Worm (Caenorhabditis elegans) whole organism, young adult: ENCODE measurements around the gene apb-1.

Experiments used
- ama-1 ChIP-seq, 3 experiments: fragments of 150-350 bp in 1 of 3; sonication (generic microtip) in 2 of 3; optimal IDR thresholded peaks; 2 replicates each; lab custom pipeline; 2014 to 2018; ENCODE audit warnings: missing biosample characterization in 2 of 3, missing genetic modification characterization in 2 of 3, missing genetic modification reagents in 2 of 3
- ceh-27 ChIP-seq: fragments of 200-800 bp; sonication (Bioruptor generic); optimal IDR thresholded peaks from 2 replicates; lab custom pipeline; 2018; ENCODE audit warnings: mild to moderate bottlenecking, missing genetic modification characterization, moderate library complexity, missing compliant biosample characterization
- dpl-1 ChIP-seq: fragments of 150-350 bp; optimal IDR thresholded peaks from 2 replicates; lab custom pipeline; 2014; ENCODE audit warnings: missing biosample characterization, missing genetic modification reagents, missing genetic modification characterization
- egl-44 ChIP-seq: fragments of 200-800 bp; sonication (Bioruptor generic); IDR thresholded peaks from 2 replicates; pipeline ENCODE4 v1.3.6; 2022; ENCODE audit warnings: missing genetic modification reagents, missing genetic modification characterization, missing compliant biosample characterization
- hmg-1.2 ChIP-seq: fragments of 200-800 bp; sonication (Bioruptor generic); IDR thresholded peaks from 2 replicates; pipeline ENCODE4 v1.3.6; 2022; ENCODE audit warnings: missing genetic modification reagents, missing genetic modification characterization, missing compliant biosample characterization
- lir-1 ChIP-seq: fragments of 200-800 bp; sonication (Bioruptor generic); conservative IDR thresholded peaks from 2 replicates; pipeline ENCODE4 v1.3.6; 2022; ENCODE audit warnings: missing genetic modification reagents, missing genetic modification characterization, missing compliant biosample characterization
- madf-6 ChIP-seq: fragments of 200-800 bp; sonication (Bioruptor generic); IDR thresholded peaks from 2 replicates; pipeline ENCODE4 v1.3.6; 2022; ENCODE audit warnings: missing genetic modification reagents, missing genetic modification characterization, missing compliant biosample characterization
- nfya-1 ChIP-seq: sonication (generic microtip); optimal IDR thresholded peaks from 2 replicates; lab custom pipeline; 2017; ENCODE audit warnings: antibody characterized with exemption, missing compliant biosample characterization, missing genetic modification characterization, borderline replicate concordance; ENCODE audit not compliant: insufficient read depth
- repo-1 ChIP-seq: sonication (generic microtip); optimal IDR thresholded peaks from 2 replicates; lab custom pipeline; 2017; ENCODE audit warnings: mild to moderate bottlenecking, missing genetic modification characterization, missing compliant biosample characterization
- snpc-4 ChIP-seq, 5 experiments: fragments of 150-350 bp in 1 of 5; sonication (generic microtip) in 4 of 5; optimal IDR thresholded peaks; 2 replicates each; lab custom pipeline; 2014 to 2018; ENCODE audit warnings: missing genetic modification characterization in 5 of 5, missing biosample characterization in 3 of 5, antibody characterized with exemption in 2 of 5, mild to moderate bottlenecking in 2 of 5, missing compliant biosample characterization in 2 of 5, missing genotype in 2 of 5, moderate library complexity in 2 of 5, missing genetic modification reagents in 1 of 5
- unc-130 ChIP-seq: sonication (generic microtip); optimal IDR thresholded peaks from 2 replicates; lab custom pipeline; 2016; ENCODE audit warnings: missing genetic modification reagents, missing genetic modification characterization, missing compliant biosample characterization
- unc-62 ChIP-seq: fragments of 150-350 bp; optimal IDR thresholded peaks from 2 replicates; lab custom pipeline; 2014; ENCODE audit warnings: missing biosample characterization, missing genetic modification reagents, missing genetic modification characterization
- xnd-1 ChIP-seq: sonication (generic microtip); optimal IDR thresholded peaks from 2 replicates; lab custom pipeline; 2016; ENCODE audit warnings: missing genotype, missing genetic modification reagents, missing genetic modification characterization, missing compliant biosample characterization
- ztf-22 ChIP-seq: fragments of 200-800 bp; sonication (Bioruptor generic); optimal IDR thresholded peaks from 2 replicates; lab custom pipeline; 2018; ENCODE audit warnings: mild to moderate bottlenecking, missing genetic modification characterization, moderate library complexity, missing compliant biosample characterization

DNA sequence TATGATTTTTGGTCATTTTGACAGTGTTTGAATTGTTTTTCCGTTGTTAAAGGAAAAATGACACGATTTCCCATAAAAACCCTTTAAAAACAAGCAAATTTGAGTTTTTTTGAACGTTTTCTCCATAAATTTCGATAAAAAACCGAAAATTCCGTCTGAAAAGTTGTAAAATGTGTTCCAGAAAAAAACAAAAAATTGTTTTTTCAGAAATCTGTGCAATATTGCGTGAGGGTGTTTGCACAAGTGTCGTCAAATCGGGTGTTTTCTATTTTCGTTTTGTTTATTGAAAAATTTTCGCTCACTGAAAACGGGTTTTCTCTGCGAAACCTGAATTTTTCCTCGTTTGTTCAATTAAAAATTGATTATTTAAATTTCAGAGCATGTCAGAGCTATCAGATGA lies 22.7 kb upstream of the apb-1 start, which contains the start of gene ppfr-4:
- TF ChIP-seq snpc-4 (GFP tag; optimal IDR thresholded peaks at IDR 0.05; lab: Kevin White, UChicago): no peak
- TF ChIP-seq snpc-4 (tag; optimal IDR thresholded peaks at IDR 0.05; lab: Kevin White, UChicago): no peak
- TF ChIP-seq xnd-1: no peak
- no peak for TF ChIP-seq ama-1 (optimal IDR thresholded peaks at IDR 0.05; lab: Kevin White, UChicago)
- TF ChIP-seq ama-1 (GFP tag; optimal IDR thresholded peaks at IDR 0.05; lab: Kevin White, UChicago): no peak
- no peak for TF ChIP-seq hmg-1.2 (GFP tag; lab: Robert Waterston, UW)
- no peak for TF ChIP-seq unc-130
- TF ChIP-seq dpl-1 (GFP tag; lab: Kevin White, UChicago): no peak
- no peak for TF ChIP-seq nfya-1 (tag; lab: Kevin White, UChicago)
- TF ChIP-seq egl-44 (GFP tag; lab: Robert Waterston, UW): no peak
- TF ChIP-seq unc-62 (GFP tag; lab: Kevin White, UChicago): no peak
- no peak for TF ChIP-seq repo-1
- no peak for TF ChIP-seq lir-1 (GFP tag; lab: Robert Waterston, UW)
- no peak for TF ChIP-seq ceh-27
- no peak for TF ChIP-seq ztf-22
- 0 out of 2 replicates have a peak, but pooled peaks have one; percentile 34 for TF ChIP-seq madf-6 (GFP tag; lab: Robert Waterston, UW)
